Worm (Caenorhabditis elegans) whole organism, L4/young adult: ENCODE measurements around the gene snr-1.

ENCODE experiments used
- W03F9.2 ChIP-seq: fragments of 150-350 bp; optimal IDR thresholded peaks from 2 replicates; lab custom pipeline; 2014; ENCODE audit warnings: missing biosample characterization, missing genetic modification characterization
- dao-5 ChIP-seq: sonication (generic microtip); optimal IDR thresholded peaks from 2 replicates; lab custom pipeline; 2016; ENCODE audit warnings: missing genotype, missing genetic modification characterization, moderate library complexity, missing compliant biosample characterization
- him-1 ChIP-seq: sonication (generic microtip); optimal IDR thresholded peaks from 2 replicates; lab custom pipeline; 2016; ENCODE audit warnings: missing genotype, missing genetic modification reagents, missing genetic modification characterization, missing compliant biosample characterization

DNA sequence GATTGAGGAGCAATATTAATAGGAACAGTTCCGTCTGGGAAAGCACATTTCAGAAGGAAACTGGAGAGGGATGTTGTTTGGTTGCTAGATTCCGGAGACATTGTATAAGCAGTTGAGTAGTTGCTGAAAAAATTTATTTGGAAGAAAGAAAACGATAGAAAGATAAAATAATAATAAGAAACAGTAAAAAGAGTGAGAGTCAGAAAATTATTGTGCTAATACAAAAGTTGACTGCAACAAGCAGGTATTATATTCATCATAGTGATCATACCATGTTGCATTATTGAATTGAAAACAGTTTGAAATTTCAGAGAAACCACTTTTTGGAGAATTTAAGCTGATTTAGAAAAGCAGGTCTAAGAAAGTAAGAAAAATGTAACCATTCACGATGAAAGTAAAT, 48.3 kb upstream of the snr-1 start, which contains the start of gene Y116A8C.19:
- TF ChIP-seq him-1 (tag; lab: Kevin White, UChicago) (no peak), W03F9.2 (tag; lab: Kevin White, UChicago) (no peak), dao-5 (no peak)
